Worm (Caenorhabditis elegans): ENCODE results near the gene T10B5.7.

T10B5.7 gene

DNA sequence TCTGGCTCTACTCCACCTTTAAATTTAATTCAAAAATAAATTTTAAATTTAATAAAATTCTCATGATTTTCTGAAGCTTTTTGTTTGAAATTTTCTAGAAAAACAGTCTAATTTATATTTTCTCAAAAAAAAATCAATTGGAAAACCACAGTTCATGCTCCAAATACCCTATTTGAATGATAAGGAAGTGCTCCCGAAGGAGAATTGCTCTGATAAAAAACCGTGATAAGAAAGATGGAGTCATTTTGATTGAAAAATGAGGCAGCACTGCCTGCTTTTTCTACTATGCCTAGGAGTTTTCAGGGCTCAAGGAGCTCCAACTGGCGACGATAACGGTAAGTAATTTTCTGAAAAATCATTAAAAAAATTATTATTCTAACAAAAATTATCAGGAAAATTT lies at the start of gene T10B5.7:
Gene T10B5.7, plus strand, starts transcription at position 225 of the 400 bp plus-strand sequence.
- TF ChIP-seq elt-2 (tag; optimal IDR thresholded peaks at IDR 0.05) (peak; percentile 78), lin-15B (tag; optimal IDR thresholded peaks at IDR 0.05) (no peak), pqm-1 (tag; optimal IDR thresholded peaks at IDR 0.05) (peak; percentile 46), nhr-23 (tag; optimal IDR thresholded peaks at IDR 0.05) (no peak), nhr-43 (tag; optimal IDR thresholded peaks at IDR 0.05; ENCODE audit: poor library complexity, severe bottlenecking) (no peak)

ce11 chrV:1797900-1798299 lies 48.1 kb upstream of the T10B5.7 start, which contains the start of gene F36H9.10:
F36H9.10 (plus strand) TSS chrV:1798200.
- TF ChIP-seq ztf-11 (tag; optimal IDR thresholded peaks at IDR 0.05): no peak
- TF ChIP-seq ceh-9 (tag; optimal IDR thresholded peaks at IDR 0.05): no peak
- no peak for TF ChIP-seq fkh-10 (GFP tag; optimal IDR thresholded peaks at IDR 0.05)
- TF ChIP-seq elt-2 (tag; optimal IDR thresholded peaks at IDR 0.05): no peak
- TF ChIP-seq nhr-76 (tag; optimal IDR thresholded peaks at IDR 0.05): no peak
- no peak for TF ChIP-seq elt-3 (tag; optimal IDR thresholded peaks at IDR 0.05)
- TF ChIP-seq nhr-12 (tag; optimal IDR thresholded peaks at IDR 0.05): no peak
- TF ChIP-seq ceh-16 (tag; optimal IDR thresholded peaks at IDR 0.05): no peak
- no peak for TF ChIP-seq ama-1 (optimal IDR thresholded peaks at IDR 0.05)
- no peak for TF ChIP-seq unc-62 (GFP tag; optimal IDR thresholded peaks at IDR 0.05)
- no peak for TF ChIP-seq nhr-67 (tag; optimal IDR thresholded peaks at IDR 0.05)
- no peak for TF ChIP-seq lsy-12 (tag; optimal IDR thresholded peaks at IDR 0.05)
- no peak for TF ChIP-seq ztf-4 (tag; optimal IDR thresholded peaks at IDR 0.05)
- no peak for TF ChIP-seq skn-1 (tag; optimal IDR thresholded peaks at IDR 0.05)
- TF ChIP-seq ceh-28 (tag; optimal IDR thresholded peaks at IDR 0.05): no peak
- no peak for TF ChIP-seq sea-2 (GFP tag; optimal IDR thresholded peaks at IDR 0.05)
- TF ChIP-seq snpc-4 (tag; optimal IDR thresholded peaks at IDR 0.05): no peak
- no peak for TF ChIP-seq egl-27 (tag; optimal IDR thresholded peaks at IDR 0.05)
- TF ChIP-seq nhr-237 (tag; optimal IDR thresholded peaks at IDR 0.05): no peak

DNA sequence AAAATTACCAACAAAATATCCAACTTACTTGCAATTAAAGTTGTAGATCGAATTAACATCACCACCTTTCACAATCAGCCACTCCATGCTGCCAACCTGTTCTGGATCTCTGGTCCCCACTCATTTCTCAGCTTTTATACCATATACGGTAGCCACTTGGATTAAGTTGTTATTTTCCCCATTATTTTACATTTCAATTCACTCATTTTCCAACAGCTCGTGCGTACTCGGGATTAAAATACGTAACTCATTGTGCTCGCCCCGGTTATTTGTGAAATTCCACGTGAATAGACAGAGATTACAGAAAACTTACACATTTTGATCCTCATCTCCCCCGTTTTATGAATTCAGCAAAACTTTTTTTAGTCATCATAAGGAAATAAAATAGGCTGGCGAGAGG lies 43.0 kb upstream of the T10B5.7 start, which contains the start of gene srt-41:
Gene srt-41, minus strand, starts transcription at position 101 of the 400 bp plus-strand sequence.
- TF ChIP-seq lin-39 (tag; optimal IDR thresholded peaks at IDR 0.05) (no peak), egl-27 (tag; optimal IDR thresholded peaks at IDR 0.05) (no peak), mml-1 (tag; optimal IDR thresholded peaks at IDR 0.05) (no peak), nhr-237 (tag; optimal IDR thresholded peaks at IDR 0.05) (no peak), sea-2 (GFP tag; optimal IDR thresholded peaks at IDR 0.05) (no peak), nhr-28 (tag; optimal IDR thresholded peaks at IDR 0.05) (no peak), lsy-12 (tag; optimal IDR thresholded peaks at IDR 0.05) (no peak), elt-3 (tag; optimal IDR thresholded peaks at IDR 0.05) (no peak), ceh-28 (tag; optimal IDR thresholded peaks at IDR 0.05) (no peak), nhr-43 (tag; optimal IDR thresholded peaks at IDR 0.05; ENCODE audit: poor library complexity, severe bottlenecking) (no peak), daf-12 (tag; optimal IDR thresholded peaks at IDR 0.05) (no peak), mdl-1 (tag; optimal IDR thresholded peaks at IDR 0.05) (no peak), nhr-67 (tag; optimal IDR thresholded peaks at IDR 0.05) (no peak)

DNA sequence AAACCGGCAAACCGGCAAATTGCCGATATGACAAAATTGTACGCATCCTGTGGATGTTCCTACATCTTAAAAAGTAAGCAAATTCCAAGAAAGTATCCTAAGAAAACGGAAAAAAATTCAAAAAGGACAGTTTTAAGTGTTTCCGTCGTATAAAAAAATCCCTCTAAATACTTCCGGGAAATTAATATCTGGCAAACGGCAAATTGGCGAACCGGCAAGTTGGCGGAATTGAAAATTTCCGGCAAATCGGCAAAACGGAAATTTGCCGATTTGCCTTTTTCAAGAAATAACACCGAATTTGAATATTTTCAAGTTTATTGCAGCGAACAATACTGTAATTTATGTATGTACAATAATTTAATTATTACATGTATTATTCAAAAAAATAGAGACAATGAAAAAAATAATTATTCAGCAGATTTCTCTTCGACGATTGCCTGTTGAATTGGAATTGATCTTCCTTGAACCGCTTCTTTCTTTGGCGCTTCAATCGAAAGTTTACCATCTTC lies 41.9 kb upstream of the T10B5.7 start:
- TF ChIP-seq egl-27 (tag; optimal IDR thresholded peaks at IDR 0.05): no peak
- peak; percentile 12 for TF ChIP-seq nfya-1 (tag; optimal IDR thresholded peaks at IDR 0.05; ENCODE audit: insufficient read depth)
- peak; percentile 92 for TF ChIP-seq ama-1 (optimal IDR thresholded peaks at IDR 0.05)
- peak; percentile 37 for TF ChIP-seq pha-4 (tag; optimal IDR thresholded peaks at IDR 0.05)
- TF ChIP-seq fkh-10 (GFP tag; optimal IDR thresholded peaks at IDR 0.05): no peak

ce11 chrV:1804645-1805559 lies 41.1 kb upstream of the T10B5.7 start, which contains the start of the genes hsp-16.2 and hsp-16.41:
hsp-16.2 (minus strand) TSS chrV:1804957.
hsp-16.41 (plus strand) TSS chrV:1805178.
- TF ChIP-seq zag-1 (tag; optimal IDR thresholded peaks at IDR 0.05): no peak
- TF ChIP-seq jun-1 (tag; optimal IDR thresholded peaks at IDR 0.05): no peak
- no peak for TF ChIP-seq nhr-28 (tag; optimal IDR thresholded peaks at IDR 0.05)
- peak; percentile 46 for TF ChIP-seq lsy-12 (tag; optimal IDR thresholded peaks at IDR 0.05)
- TF ChIP-seq ceh-28 (tag; optimal IDR thresholded peaks at IDR 0.05): no peak
- no peak for TF ChIP-seq pqm-1 (tag; optimal IDR thresholded peaks at IDR 0.05)
- TF ChIP-seq nhr-43 (tag; optimal IDR thresholded peaks at IDR 0.05; ENCODE audit: poor library complexity, severe bottlenecking): no peak
- no peak for TF ChIP-seq aly-2 (tag; optimal IDR thresholded peaks at IDR 0.05)
- no peak for TF ChIP-seq ZK546.5 (tag; optimal IDR thresholded peaks at IDR 0.05)
- TF ChIP-seq elt-1 (tag; optimal IDR thresholded peaks at IDR 0.05): no peak
- peak; percentile 49 for TF ChIP-seq lin-39 (tag; optimal IDR thresholded peaks at IDR 0.05)
- TF ChIP-seq nhr-67 (tag; optimal IDR thresholded peaks at IDR 0.05): no peak
- peak in 1 of 2 experiments; percentile 69 for TF ChIP-seq eor-1 (tag; optimal IDR thresholded peaks at IDR 0.05)
- no peak for TF ChIP-seq ceh-16 (tag; optimal IDR thresholded peaks at IDR 0.05)
- no peak for TF ChIP-seq egl-5 (tag; optimal IDR thresholded peaks at IDR 0.05)
- no peak for TF ChIP-seq ceh-82 (tag; optimal IDR thresholded peaks at IDR 0.05)
- no peak for TF ChIP-seq egl-27 (tag; optimal IDR thresholded peaks at IDR 0.05)
- TF ChIP-seq skn-1 (tag; optimal IDR thresholded peaks at IDR 0.05): peak; percentile 40
- no peak for TF ChIP-seq tbx-2 (tag; optimal IDR thresholded peaks at IDR 0.05)
- no peak for TF ChIP-seq snpc-4 (tag; optimal IDR thresholded peaks at IDR 0.05)
- peak; percentile 62 for TF ChIP-seq pha-4 (tag; optimal IDR thresholded peaks at IDR 0.05)
- TF ChIP-seq nhr-11 (tag; optimal IDR thresholded peaks at IDR 0.05): no peak
- no peak for TF ChIP-seq mml-1 (tag; optimal IDR thresholded peaks at IDR 0.05)
- TF ChIP-seq nhr-237 (tag; optimal IDR thresholded peaks at IDR 0.05): no peak
- TF ChIP-seq sea-2 (GFP tag; optimal IDR thresholded peaks at IDR 0.05): peak; percentile 65
- no peak for TF ChIP-seq ztf-4 (tag; optimal IDR thresholded peaks at IDR 0.05)

Data from whole organism, L3 larva.